Fruit fly (Drosophila melanogaster) ovary, adult (tissue): Measurements from ENCODE around the gene Trissin.

ENCODE experiments used
- CG17801 ChIP-seq: fragments of 200-800 bp; optimal IDR thresholded peaks from 2 replicates; lab custom pipeline; 2019; ENCODE audit warnings: missing biosample characterization, mild to moderate bottlenecking, missing genetic modification characterization, moderate library complexity; ENCODE audit not compliant: partially characterized antibody

Trissin gene

dm6 chr3R:15473360-15473938, 11.7 kb downstream of the Trissin start:
- TF ChIP-seq CG17801 (GFP tag; lab: Kevin White, UChicago), result no peak

- peak; percentile 95 for TF ChIP-seq CG17801 (GFP tag; lab: Kevin White, UChicago)
Measured at dm6 chr3R:15472753-15473212, 12.4 kb downstream of the Trissin start.

DNA sequence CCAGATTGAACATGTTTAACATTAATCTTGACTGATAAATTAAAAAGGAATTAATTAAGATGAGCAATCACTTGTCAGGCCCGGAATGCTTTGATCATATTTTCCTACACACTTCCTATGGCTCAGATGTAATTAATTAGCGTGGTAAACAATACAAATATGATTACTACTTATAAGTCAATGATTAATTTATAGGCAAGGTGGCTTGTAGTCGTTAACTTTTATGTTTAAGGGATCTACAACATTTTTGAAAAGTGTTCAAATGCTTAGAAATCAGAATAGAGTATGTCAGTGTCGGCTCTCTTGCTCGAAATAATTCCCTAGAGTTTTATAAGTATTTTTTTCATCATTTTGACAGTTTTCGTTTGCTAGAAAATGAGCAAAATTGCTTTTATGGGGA, 13.5 kb downstream of the Trissin start:
- no peak for TF ChIP-seq CG17801 (GFP tag; lab: Kevin White, UChicago)

dm6 chr3R:15467991-15468764, 17.0 kb downstream of the Trissin start:
- no peak for TF ChIP-seq CG17801 (GFP tag; lab: Kevin White, UChicago)

DNA sequence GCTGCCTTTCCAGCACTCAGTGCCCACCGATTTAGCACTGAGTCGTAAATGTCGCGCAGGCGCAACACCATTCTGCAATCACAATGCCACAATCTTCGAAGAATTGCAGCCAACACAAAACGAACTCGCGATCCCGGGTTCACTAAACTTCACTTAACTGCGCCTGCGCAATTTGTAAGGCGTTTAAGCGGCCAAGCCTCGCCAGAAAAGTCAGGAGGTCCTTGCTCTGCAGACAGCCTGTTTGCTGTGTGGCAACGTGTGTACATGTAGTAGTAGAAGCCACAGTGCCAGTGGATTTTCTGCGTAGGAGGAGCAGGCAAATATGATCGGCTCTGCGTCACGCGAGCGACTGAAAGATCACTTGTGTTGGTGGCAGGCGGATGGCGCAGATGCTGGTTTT, 22.0 kb downstream of the Trissin start:
- TF ChIP-seq CG17801 (GFP tag; lab: Kevin White, UChicago), result no peak

DNA sequence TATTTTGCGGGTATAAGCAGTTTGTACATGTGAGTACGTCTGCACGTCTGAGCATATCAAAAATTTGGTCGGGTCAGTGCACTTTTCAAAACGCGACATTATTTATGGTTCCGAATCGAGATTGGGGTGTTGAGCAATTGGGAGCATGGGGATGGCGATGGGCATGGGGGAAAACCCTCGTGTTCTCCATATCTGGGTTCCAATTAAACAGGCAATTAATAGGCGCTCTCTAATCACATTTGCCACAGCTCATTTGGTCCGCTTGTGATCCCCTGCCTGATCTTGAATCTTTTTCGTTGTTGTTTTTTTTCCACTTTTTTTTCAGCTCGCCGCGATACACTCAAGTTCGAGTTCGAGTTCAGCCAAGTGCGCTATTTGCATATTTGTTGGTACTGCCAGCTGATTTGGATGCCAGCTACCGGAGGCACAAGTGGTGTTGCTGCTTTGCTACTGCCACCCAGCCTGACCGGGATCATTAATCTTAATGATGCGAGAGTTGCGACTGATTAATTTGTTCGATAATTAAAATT, 26.9 kb downstream of the Trissin start:
- no peak for TF ChIP-seq CG17801 (GFP tag; lab: Kevin White, UChicago)

DNA sequence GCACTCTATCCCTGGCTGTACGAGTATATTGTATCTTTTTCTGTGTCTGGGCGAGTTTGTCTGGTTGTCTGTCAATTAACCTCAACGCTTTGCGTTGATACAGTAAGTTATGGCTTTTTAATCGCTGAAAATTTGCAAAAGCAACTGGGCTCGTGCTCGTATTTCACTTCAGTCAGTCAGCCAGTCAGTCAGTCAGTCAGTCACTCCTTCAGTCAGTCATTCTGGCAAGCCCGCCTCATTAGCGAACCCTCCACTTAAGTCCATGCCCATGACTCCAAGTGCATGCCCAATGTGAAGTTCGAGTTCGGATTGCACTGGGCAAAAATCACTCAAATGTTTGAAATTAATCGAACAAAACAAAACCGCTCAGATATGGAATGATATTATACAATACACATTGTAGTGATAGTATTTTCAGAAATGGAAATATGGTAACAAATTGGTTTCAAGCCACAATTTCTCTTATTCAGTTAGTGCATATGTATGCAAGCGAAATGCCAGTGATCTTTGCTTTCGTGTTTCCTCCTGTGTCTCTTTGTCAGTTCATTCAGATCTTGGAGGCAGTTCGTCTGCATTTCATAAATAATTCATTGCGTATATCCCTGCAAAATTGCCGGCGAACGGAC, 27.7 kb downstream of the Trissin start:
- TF ChIP-seq CG17801 (GFP tag; lab: Kevin White, UChicago), result no peak

DNA sequence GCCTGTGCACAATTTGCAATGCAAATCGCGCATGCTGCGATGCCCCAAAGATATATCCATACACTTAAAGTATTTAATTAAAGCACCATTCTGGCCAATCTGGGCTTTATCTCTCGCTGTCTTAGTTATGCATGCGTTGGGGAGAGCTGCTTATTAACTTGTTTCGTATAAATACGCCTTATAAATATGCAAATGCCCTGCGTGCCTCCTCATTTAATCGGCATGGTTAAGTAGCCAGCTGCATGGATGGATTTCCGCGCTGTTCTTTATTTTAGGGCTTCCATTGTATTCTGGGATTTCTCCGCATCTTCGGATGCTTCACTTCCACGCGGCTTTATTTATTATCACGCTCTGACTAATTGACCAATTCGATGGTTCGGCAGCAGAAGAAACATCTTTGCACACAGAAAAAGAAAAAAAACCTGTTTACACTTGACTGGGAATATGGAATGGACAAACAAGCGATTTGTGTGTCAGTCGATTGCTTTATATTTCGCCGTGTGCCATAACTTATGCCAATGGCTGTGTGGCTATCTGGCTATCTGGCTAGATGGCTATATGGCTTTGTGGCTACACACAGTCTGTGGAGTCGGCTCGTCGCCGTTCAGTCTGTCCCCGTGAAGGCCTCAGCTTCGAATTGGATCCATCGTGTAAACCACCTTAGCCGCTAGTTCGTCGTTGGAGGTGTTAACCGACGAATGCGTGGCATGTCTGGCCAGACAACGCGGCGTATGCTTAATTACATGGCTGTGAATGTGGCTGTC, 33.7 kb downstream of the Trissin start:
- TF ChIP-seq CG17801 (GFP tag; lab: Kevin White, UChicago), result no peak

dm6 chr3R:15448657-15449056, 36.5 kb downstream of the Trissin start:
- TF ChIP-seq CG17801 (GFP tag; lab: Kevin White, UChicago), result no peak

DNA sequence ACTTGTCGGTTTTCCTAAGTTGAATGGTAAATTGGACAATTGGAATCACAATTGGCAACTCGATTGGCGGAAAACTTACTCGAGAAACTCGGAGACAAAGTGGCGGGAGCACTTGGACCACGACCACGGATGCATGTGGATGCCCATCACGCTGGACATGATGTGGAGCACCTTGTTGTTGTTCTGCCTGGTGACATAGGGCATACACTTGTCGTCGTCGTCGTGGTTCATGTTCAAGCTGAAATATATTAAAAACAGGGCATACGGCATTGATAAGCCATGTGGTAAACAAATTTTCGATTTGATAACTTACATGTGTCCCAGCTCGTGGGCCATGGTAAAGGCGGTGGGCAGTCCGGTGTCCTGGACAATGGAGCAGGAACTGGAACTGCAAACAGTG, 37.4 kb downstream of the Trissin start:
- TF ChIP-seq CG17801 (GFP tag; lab: Kevin White, UChicago), result no peak

DNA sequence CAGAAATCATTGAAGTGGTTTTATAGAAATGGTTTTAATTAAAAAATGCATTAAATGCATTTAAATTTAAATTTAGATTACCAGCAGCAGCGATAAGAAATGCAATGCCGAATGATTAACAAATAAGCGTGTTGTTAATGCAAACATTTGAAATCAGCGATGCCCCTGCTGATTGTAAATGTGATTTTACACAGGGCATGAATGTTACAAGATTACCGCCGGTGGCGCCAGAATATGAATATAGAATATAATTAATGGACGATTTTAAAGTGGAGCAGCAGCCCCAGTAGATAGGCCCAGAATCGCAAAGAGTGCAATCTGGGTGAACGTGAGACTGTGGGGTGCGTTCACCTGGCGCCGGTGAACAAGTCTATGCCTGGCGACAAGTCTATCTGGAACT, 39.0 kb downstream of the Trissin start:
- no peak for TF ChIP-seq CG17801 (GFP tag; lab: Kevin White, UChicago)

dm6 chr3R:15439669-15440068, 45.5 kb downstream of the Trissin start, which contains the start of gene Act88F:
Gene Act88F, plus strand, starts transcription at chr3R:15439969.
- TF ChIP-seq CG17801 (GFP tag; lab: Kevin White, UChicago), result no peak

dm6 chr3R:15437458-15438414, 47.5 kb downstream of the Trissin start:
- no peak for TF ChIP-seq CG17801 (GFP tag; lab: Kevin White, UChicago)

DNA sequence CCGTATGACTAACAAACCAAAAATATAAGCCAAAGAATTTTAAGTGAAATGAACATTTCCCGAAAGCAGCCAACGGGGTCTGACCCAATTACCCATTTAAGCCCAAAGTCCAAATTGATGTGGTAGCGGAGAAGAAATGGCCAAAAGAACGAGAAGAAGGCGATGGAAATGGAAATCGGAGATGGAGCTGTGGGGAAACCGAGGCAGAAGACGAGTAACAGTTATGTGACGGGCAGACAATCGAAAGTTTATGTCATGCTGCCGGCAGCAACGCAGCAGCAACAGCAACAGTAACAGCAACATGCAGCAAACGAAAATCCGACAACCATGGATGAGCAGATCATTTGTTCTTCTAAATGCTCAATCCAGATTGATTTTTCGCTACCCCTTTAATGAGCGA, 48.4 kb downstream of the Trissin start:
- no peak for TF ChIP-seq CG17801 (GFP tag; lab: Kevin White, UChicago)
